Fruit fly (Drosophila melanogaster) whole organism: ENCODE data around the gene CG18302.

ENCODE experiments used
- pan ChIP-seq: fragments of >200 bp; optimal IDR thresholded peaks from 2 replicates; lab custom pipeline; 2017
- psq ChIP-seq: fragments of >200 bp; optimal IDR thresholded peaks from 2 replicates; lab custom pipeline; 2017

- TF ChIP-seq pan (lab: Kevin White, UChicago) (no peak), psq (lab: Kevin White, UChicago) (no peak)
Observed at dm6 chr2L:10543992-10544391, 9.9 kb downstream of the CG18302 start.
